Worm (Caenorhabditis elegans) whole organism, young adult: ENCODE measurements around the gene Y55F3BR.6.

ENCODE experiments used
- F10E7.11 ChIP-seq: sonication (generic microtip); optimal IDR thresholded peaks from 2 replicates; lab custom pipeline; 2017; ENCODE audit warnings: mild to moderate bottlenecking, missing genetic modification characterization, moderate library complexity, missing compliant biosample characterization
- F33H1.4 ChIP-seq: fragments of 200-800 bp; sonication (Bioruptor generic); IDR thresholded peaks from 2 replicates; pipeline ENCODE4 v1.3.6; 2022; ENCODE audit warnings: missing genetic modification reagents, missing genetic modification characterization, missing compliant biosample characterization
- F57C9.4 ChIP-seq: sonication (generic microtip); optimal IDR thresholded peaks from 2 replicates; lab custom pipeline; 2017; ENCODE audit warnings: mild to moderate bottlenecking, missing genetic modification characterization, missing compliant biosample characterization
- K11D2.4 ChIP-seq: fragments of 200-800 bp; sonication (Bioruptor generic); IDR thresholded peaks from 2 replicates; pipeline ENCODE4 v1.3.6; 2022; ENCODE audit warnings: missing genetic modification reagents, missing genetic modification characterization, missing compliant biosample characterization
- T07F8.4 ChIP-seq: sonication (generic microtip); optimal IDR thresholded peaks from 2 replicates; lab custom pipeline; 2016; ENCODE audit warnings: mild to moderate bottlenecking, missing genetic modification characterization, moderate library complexity, missing compliant biosample characterization
- T26A5.8 ChIP-seq: sonication (generic microtip); optimal IDR thresholded peaks from 2 replicates; lab custom pipeline; 2016; ENCODE audit warnings: missing genetic modification characterization, missing compliant biosample characterization
- Y67H2A.10 ChIP-seq: fragments of 200-800 bp; sonication (Bioruptor generic); conservative IDR thresholded peaks from 2 replicates; pipeline ENCODE4 v1.3.6; 2022; ENCODE audit warnings: missing genetic modification reagents, missing genetic modification characterization, missing compliant biosample characterization
- bed-2 ChIP-seq: fragments of 200-800 bp; sonication (Bioruptor generic); IDR thresholded peaks from 2 replicates; pipeline ENCODE4 v1.3.6; 2022; ENCODE audit warnings: missing genetic modification reagents, missing genetic modification characterization, missing compliant biosample characterization
- cebp-1 ChIP-seq, 2 experiments: fragments of 200-800 bp in 1 of 2; sonication (Bioruptor generic) in 1 of 2; sonication (generic microtip) in 1 of 2; IDR thresholded peaks in 1 of 2; optimal IDR thresholded peaks in 1 of 2; 2 replicates each; pipeline versions ENCODE4 v1.3.6 to Lab custom; 2017 to 2022; ENCODE audit warnings: missing compliant biosample characterization in 2 of 2, missing genetic modification characterization in 2 of 2, mild to moderate bottlenecking in 1 of 2, missing genetic modification reagents in 1 of 2, moderate library complexity in 1 of 2
- cebp-2 ChIP-seq: fragments of 200-800 bp; sonication (Bioruptor generic); IDR thresholded peaks from 2 replicates; pipeline ENCODE4 v1.3.6; 2022; ENCODE audit warnings: missing genetic modification characterization, missing compliant biosample characterization
- ceh-100 ChIP-seq: fragments of 200-800 bp; sonication (Bioruptor generic); IDR thresholded peaks from 2 replicates; pipeline ENCODE4 v1.3.6; 2022; ENCODE audit warnings: missing genetic modification reagents, missing genetic modification characterization, missing compliant biosample characterization
- ceh-27 ChIP-seq: fragments of 200-800 bp; sonication (Bioruptor generic); optimal IDR thresholded peaks from 2 replicates; lab custom pipeline; 2018; ENCODE audit warnings: mild to moderate bottlenecking, missing genetic modification characterization, moderate library complexity, missing compliant biosample characterization
- ceh-40 ChIP-seq: fragments of 200-800 bp; sonication (Bioruptor generic); IDR thresholded peaks from 2 replicates; pipeline ENCODE4 v1.3.6; 2022; ENCODE audit warnings: missing genetic modification characterization, missing compliant biosample characterization
- chd-7 ChIP-seq: sonication (generic microtip); optimal IDR thresholded peaks from 2 replicates; lab custom pipeline; 2016; ENCODE audit warnings: mild to moderate bottlenecking, missing genetic modification characterization, moderate library complexity, missing compliant biosample characterization
- dox-1 ChIP-seq: fragments of 200-800 bp; sonication (Bioruptor generic); IDR thresholded peaks from 2 replicates; pipeline ENCODE4 v1.3.6; 2022; ENCODE audit warnings: missing genetic modification reagents, missing genetic modification characterization, missing compliant biosample characterization
- dpff-1 ChIP-seq: sonication (generic microtip); optimal IDR thresholded peaks from 2 replicates; lab custom pipeline; 2017; ENCODE audit warnings: mild to moderate bottlenecking, missing genetic modification characterization, missing compliant biosample characterization
- dpl-1 ChIP-seq: fragments of 150-350 bp; optimal IDR thresholded peaks from 2 replicates; lab custom pipeline; 2014; ENCODE audit warnings: missing biosample characterization, missing genetic modification reagents, missing genetic modification characterization
- efl-1 ChIP-seq: fragments of 150-350 bp; optimal IDR thresholded peaks from 2 replicates; lab custom pipeline; 2014; ENCODE audit warnings: missing biosample characterization, missing genetic modification reagents, missing genetic modification characterization
- ets-4 ChIP-seq: fragments of 200-800 bp; sonication (Bioruptor generic); optimal IDR thresholded peaks from 2 replicates; lab custom pipeline; 2018; ENCODE audit warnings: mild to moderate bottlenecking, missing genetic modification characterization, missing compliant biosample characterization
- hmg-1.2 ChIP-seq: fragments of 200-800 bp; sonication (Bioruptor generic); IDR thresholded peaks from 2 replicates; pipeline ENCODE4 v1.3.6; 2022; ENCODE audit warnings: missing genetic modification reagents, missing genetic modification characterization, missing compliant biosample characterization
- let-607 ChIP-seq, 2 experiments: fragments of 200-800 bp in 1 of 2; sonication (Bioruptor generic) in 1 of 2; sonication (generic microtip) in 1 of 2; optimal IDR thresholded peaks; 2 replicates each; lab custom pipeline; 2016 to 2018; ENCODE audit warnings: mild to moderate bottlenecking in 2 of 2, missing compliant biosample characterization in 2 of 2, missing genetic modification characterization in 2 of 2, moderate library complexity in 2 of 2, missing genotype in 1 of 2
- lin-26 ChIP-seq: fragments of 200-800 bp; sonication (Bioruptor generic); IDR thresholded peaks from 2 replicates; pipeline ENCODE4 v1.3.6; 2022; ENCODE audit warnings: missing genetic modification reagents, missing genetic modification characterization, missing compliant biosample characterization
- lin-35 ChIP-seq, 3 experiments: fragments of 150-350 bp in 2 of 3; sonication (generic microtip) in 1 of 3; optimal IDR thresholded peaks; 2 replicates each; lab custom pipeline; 2014 to 2018; ENCODE audit warnings: missing biosample characterization in 3 of 3, missing genetic modification characterization in 3 of 3, missing genetic modification reagents in 3 of 3
- lin-54 ChIP-seq: fragments of 200-800 bp; sonication (Bioruptor generic); optimal IDR thresholded peaks from 2 replicates; lab custom pipeline; 2018; ENCODE audit warnings: mild to moderate bottlenecking, missing genetic modification characterization, missing compliant biosample characterization
- lsl-1 ChIP-seq: fragments of 200-800 bp; sonication (Bioruptor generic); optimal IDR thresholded peaks from 2 replicates; lab custom pipeline; 2018; ENCODE audit warnings: mild to moderate bottlenecking, missing genetic modification characterization, moderate library complexity, missing compliant biosample characterization
- madf-10 ChIP-seq: sonication (generic microtip); optimal IDR thresholded peaks from 2 replicates; lab custom pipeline; 2016; ENCODE audit warnings: mild to moderate bottlenecking, missing genetic modification characterization, missing compliant biosample characterization
- madf-6 ChIP-seq: fragments of 200-800 bp; sonication (Bioruptor generic); IDR thresholded peaks from 2 replicates; pipeline ENCODE4 v1.3.6; 2022; ENCODE audit warnings: missing genetic modification reagents, missing genetic modification characterization, missing compliant biosample characterization
- mcd-1 ChIP-seq: fragments of 200-800 bp; sonication (Bioruptor generic); IDR thresholded peaks from 2 replicates; pipeline ENCODE4 v1.3.6; 2022; ENCODE audit warnings: missing genetic modification reagents, missing genetic modification characterization, missing compliant biosample characterization
- mes-4 ChIP-seq: sonication (generic microtip); optimal IDR thresholded peaks from 2 replicates; lab custom pipeline; 2016; ENCODE audit warnings: missing genotype, missing genetic modification characterization, missing compliant biosample characterization
- nfya-2 ChIP-seq: fragments of 200-800 bp; sonication (Bioruptor generic); IDR thresholded peaks from 2 replicates; pipeline ENCODE4 v1.3.6; 2022; ENCODE audit warnings: missing genetic modification reagents, missing genetic modification characterization, missing compliant biosample characterization
- nfyb-1 ChIP-seq: fragments of 200-800 bp; sonication (Bioruptor generic); IDR thresholded peaks from 2 replicates; pipeline ENCODE4 v1.3.6; 2022; ENCODE audit warnings: missing genetic modification reagents, missing genetic modification characterization, missing compliant biosample characterization
- nhr-27 ChIP-seq: fragments of 200-800 bp; sonication (Bioruptor generic); optimal IDR thresholded peaks from 2 replicates; lab custom pipeline; 2018; ENCODE audit warnings: mild to moderate bottlenecking, missing genetic modification characterization, moderate library complexity, missing compliant biosample characterization
- nhr-80 ChIP-seq: sonication (generic microtip); optimal IDR thresholded peaks from 2 replicates; lab custom pipeline; 2016; ENCODE audit warnings: missing genetic modification characterization, missing compliant biosample characterization
- nhr-90 ChIP-seq: sonication (generic microtip); optimal IDR thresholded peaks from 2 replicates; lab custom pipeline; 2016; ENCODE audit warnings: missing genotype, mild to moderate bottlenecking, missing genetic modification characterization, missing compliant biosample characterization
- pha-4 ChIP-seq: fragments of 150-350 bp; sonication (generic microtip); optimal IDR thresholded peaks from 2 replicates; lab custom pipeline; 2014; ENCODE audit warnings: missing biosample characterization, missing genetic modification reagents, missing genetic modification characterization
- rcor-1 ChIP-seq: fragments of 200-800 bp; sonication (Bioruptor generic); IDR thresholded peaks from 2 replicates; pipeline ENCODE4 v1.3.6; 2022; ENCODE audit warnings: missing genetic modification reagents, missing genetic modification characterization, missing compliant biosample characterization
- snpc-1.1 ChIP-seq: sonication (generic microtip); optimal IDR thresholded peaks from 2 replicates; lab custom pipeline; 2017; ENCODE audit warnings: missing genetic modification characterization, mild to moderate bottlenecking, missing compliant biosample characterization, antibody characterized with exemption, moderate library complexity, missing genotype, missing genetic modification reagents; ENCODE audit not compliant: insufficient read depth
- snpc-3.4 ChIP-seq: sonication (generic microtip); optimal IDR thresholded peaks from 2 replicates; lab custom pipeline; 2017; ENCODE audit warnings: missing genetic modification characterization, mild to moderate bottlenecking, missing compliant biosample characterization, antibody characterized with exemption, moderate library complexity, missing genotype, missing genetic modification reagents
- snpc-4 ChIP-seq, 5 experiments: fragments of 150-350 bp in 1 of 5; sonication (generic microtip) in 4 of 5; optimal IDR thresholded peaks; 2 replicates each; lab custom pipeline; 2014 to 2018; ENCODE audit warnings: missing genetic modification characterization in 5 of 5, missing biosample characterization in 3 of 5, antibody characterized with exemption in 2 of 5, mild to moderate bottlenecking in 2 of 5, missing compliant biosample characterization in 2 of 5, missing genotype in 2 of 5, moderate library complexity in 2 of 5, missing genetic modification reagents in 1 of 5
- tbp1 ChIP-seq: fragments of 200-800 bp; sonication (Bioruptor generic); optimal IDR thresholded peaks from 2 replicates; lab custom pipeline; 2018; ENCODE audit warnings: mild to moderate bottlenecking, missing genetic modification characterization, missing compliant biosample characterization
- unc-62 ChIP-seq: fragments of 150-350 bp; optimal IDR thresholded peaks from 2 replicates; lab custom pipeline; 2014; ENCODE audit warnings: missing biosample characterization, missing genetic modification reagents, missing genetic modification characterization
- zfh-2 ChIP-seq: fragments of 200-800 bp; sonication (Bioruptor generic); conservative IDR thresholded peaks from 2 replicates; pipeline ENCODE4 v1.3.6; 2022; ENCODE audit warnings: missing genetic modification reagents, missing genetic modification characterization, missing compliant biosample characterization
- zim-3 ChIP-seq: sonication (generic microtip); optimal IDR thresholded peaks from 2 replicates; lab custom pipeline; 2017; ENCODE audit warnings: mild to moderate bottlenecking, missing genetic modification characterization, moderate library complexity, missing compliant biosample characterization
- ztf-25 ChIP-seq: fragments of 200-800 bp; sonication (Bioruptor generic); IDR thresholded peaks from 2 replicates; pipeline ENCODE4 v1.3.6; 2022; ENCODE audit warnings: missing genetic modification reagents, missing genetic modification characterization, missing compliant biosample characterization

Y55F3BR.6 gene

DNA sequence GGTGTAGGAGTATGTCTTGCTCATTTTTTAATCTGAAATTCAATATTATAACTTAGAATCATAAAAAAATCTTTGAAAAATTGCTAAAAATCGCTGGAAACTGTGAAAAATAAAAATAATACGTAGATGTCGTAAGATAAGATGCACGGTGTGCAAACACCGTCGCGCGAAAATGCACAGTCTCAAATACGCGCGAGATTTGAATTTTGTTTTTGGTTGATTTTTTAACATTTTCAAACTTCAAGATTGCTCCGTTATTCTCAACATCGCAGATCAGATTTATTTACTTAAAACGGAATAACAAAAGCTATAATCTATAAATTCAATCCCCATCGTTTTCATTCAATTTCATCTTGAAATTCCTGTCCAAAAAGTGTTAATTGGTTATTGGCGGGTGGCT, at the start of gene Y55F3BR.6:
Gene Y55F3BR.6, minus strand, starts transcription at position 32 of the 400 bp plus-strand sequence.
- TF ChIP-seq nhr-27 (tag; lab: Kevin White, UChicago) (no peak), F33H1.4 (GFP tag; lab: Robert Waterston, UW) (no peak; the same call in 1 of the 2 replicates), Y67H2A.10 (GFP tag; lab: Robert Waterston, UW) (no peak), T07F8.4 (tag; lab: Kevin White, UChicago) (no peak), lin-54 (GFP tag; lab: Kevin White, UChicago) (peak; percentile 79), lin-35 (GFP tag; optimal IDR thresholded peaks at IDR 0.05; lab: Kevin White, UChicago) (no peak), dpff-1 (tag; lab: Kevin White, UChicago) (no peak), efl-1 (GFP tag; lab: Kevin White, UChicago) (peak; percentile 61), ceh-40 (GFP tag; lab: Robert Waterston, UW) (no peak), rcor-1 (GFP tag; lab: Robert Waterston, UW) (no peak), snpc-3.4 (tag; lab: Kevin White, UChicago) (no peak), hmg-1.2 (GFP tag; lab: Robert Waterston, UW) (no peak), F57C9.4 (tag; lab: Kevin White, UChicago) (no peak), madf-6 (GFP tag; lab: Robert Waterston, UW) (peak; percentile 23; the same call in 1 of the 2 replicates), ztf-25 (GFP tag; lab: Robert Waterston, UW) (no peak), madf-10 (tag; lab: Kevin White, UChicago) (no peak), bed-2 (no peak), cebp-1 (GFP tag; IDR thresholded peaks at IDR 0.05; lab: Robert Waterston, UW) (no peak), cebp-1 (tag; optimal IDR thresholded peaks at IDR 0.05; lab: Kevin White, UChicago) (no peak), cebp-2 (GFP tag; lab: Robert Waterston, UW) (no peak), nfya-2 (GFP tag; lab: Robert Waterston, UW) (no peak), snpc-1.1 (no peak), unc-62 (no peak), pha-4 (tag; lab: Kevin White, UChicago) (no peak), let-607 (tag; optimal IDR thresholded peaks at IDR 0.05; lab: Kevin White, UChicago) (no peak), nhr-90 (tag; lab: Kevin White, UChicago) (no peak), F10E7.11 (tag; lab: Kevin White, UChicago) (no peak), zfh-2 (GFP tag; lab: Robert Waterston, UW) (no peak), tbp1 (no peak), dpl-1 (peak; percentile 30), zim-3 (tag; lab: Kevin White, UChicago) (no peak), lsl-1 (GFP tag; lab: Kevin White, UChicago) (peak; percentile 27)

DNA sequence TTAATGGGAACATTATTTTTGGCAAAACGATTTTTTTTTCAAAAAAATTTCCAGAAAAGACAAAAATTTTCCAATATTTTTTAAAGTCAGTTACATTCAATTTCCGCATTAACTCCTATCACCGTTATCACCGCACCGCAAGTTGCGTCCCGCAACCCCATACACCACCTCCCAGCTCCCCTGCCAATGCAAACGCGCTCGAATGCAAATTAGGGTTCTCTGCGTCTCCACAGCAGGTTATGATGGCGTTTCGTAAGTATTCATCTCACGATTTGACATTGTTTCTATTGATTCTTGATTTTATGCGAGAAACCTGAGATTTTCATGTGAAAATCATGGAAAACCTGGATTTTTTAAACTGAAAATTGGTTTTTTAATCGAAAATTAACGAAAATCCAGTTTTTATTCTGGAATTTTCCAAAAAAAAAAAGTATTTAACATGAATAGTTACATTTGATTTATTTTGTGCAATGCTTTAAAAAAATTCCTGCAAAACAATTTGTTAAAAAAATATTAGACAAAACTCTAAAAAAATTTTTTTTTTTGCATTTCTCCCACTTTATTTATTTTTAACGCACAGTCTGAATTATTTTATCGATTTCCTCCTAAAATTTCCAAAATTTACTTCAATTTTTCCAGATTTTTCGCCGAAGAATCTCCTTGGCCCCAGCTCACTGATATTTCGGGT, 42.9 kb upstream of the Y55F3BR.6 start, which contains the start of gene mak-2:
Gene mak-2, plus strand, starts transcription at position 638 of the 688 bp plus-strand sequence.
- no peak for TF ChIP-seq T26A5.8 (tag; lab: Kevin White, UChicago)
- no peak for TF ChIP-seq mes-4 (tag; lab: Kevin White, UChicago)
- TF ChIP-seq snpc-4 (GFP tag; optimal IDR thresholded peaks at IDR 0.05; lab: Kevin White, UChicago), result no peak
- peak in 2 of 4 experiments; percentile 54 to 75 for TF ChIP-seq snpc-4 (tag; optimal IDR thresholded peaks at IDR 0.05; lab: Kevin White, UChicago)
- peak; percentile 66; the same call in 1 of the 2 replicates for TF ChIP-seq hmg-1.2 (GFP tag; lab: Robert Waterston, UW)
- peak; percentile 41 for TF ChIP-seq lin-54 (GFP tag; lab: Kevin White, UChicago)
- peak; percentile 48; the same call in 1 of the 2 replicates for TF ChIP-seq cebp-1 (GFP tag; IDR thresholded peaks at IDR 0.05; lab: Robert Waterston, UW)
- peak; percentile 78 for TF ChIP-seq cebp-1 (tag; optimal IDR thresholded peaks at IDR 0.05; lab: Kevin White, UChicago)
- TF ChIP-seq ets-4, result no peak
- TF ChIP-seq ceh-100, result peak; percentile 40; the same call in 1 of the 2 replicates
- TF ChIP-seq nfyb-1 (GFP tag; lab: Robert Waterston, UW), result no peak
- peak; percentile 95 for TF ChIP-seq mcd-1 (GFP tag; lab: Robert Waterston, UW)
- peak; percentile 48; the same call in 1 of the 2 replicates for TF ChIP-seq dox-1 (GFP tag; lab: Robert Waterston, UW)
- TF ChIP-seq chd-7 (tag; lab: Kevin White, UChicago), result no peak
- TF ChIP-seq lin-35 (GFP tag; optimal IDR thresholded peaks at IDR 0.05; lab: Kevin White, UChicago), result peak in 1 of 3 experiments; percentile 9
- TF ChIP-seq lin-26 (GFP tag; lab: Robert Waterston, UW), result no peak
- no peak for TF ChIP-seq unc-62
- no peak for TF ChIP-seq lsl-1 (GFP tag; lab: Kevin White, UChicago)
- no peak for TF ChIP-seq K11D2.4 (GFP tag; lab: Robert Waterston, UW)
- TF ChIP-seq nhr-80 (tag; lab: Kevin White, UChicago), result peak; percentile 80
- peak; percentile 29 for TF ChIP-seq ceh-27 (GFP tag; lab: Kevin White, UChicago)
